Fruit fly (Drosophila melanogaster) whole organism, pupa: ENCODE measurements around the gene dome.

Experiments used
- CG12605 ChIP-seq: fragments of 200-800 bp; sonication (Bioruptor generic); IDR thresholded peaks from 2 replicates; pipeline ENCODE4 v1.3.6; 2022; ENCODE audit warnings: missing biosample characterization, missing genetic modification characterization
- CG14655 ChIP-seq: fragments of 200-800 bp; sonication (Bioruptor generic); optimal IDR thresholded peaks from 3 replicates; lab custom pipeline; 2017; ENCODE audit warnings: mild to moderate bottlenecking, missing biosample characterization, missing genetic modification reagents, missing genetic modification characterization
- CG17806 ChIP-seq: fragments of 200-800 bp; sonication (Bioruptor generic); optimal IDR thresholded peaks from 2 replicates; lab custom pipeline; 2018; ENCODE audit warnings: missing biosample characterization, mild to moderate bottlenecking, missing genetic modification characterization, moderate library complexity
- D1 ChIP-seq: fragments of 200-800 bp; sonication (Bioruptor generic); optimal IDR thresholded peaks from 2 replicates; lab custom pipeline; 2018; ENCODE audit warnings: missing biosample characterization, mild to moderate bottlenecking, missing genetic modification characterization, moderate library complexity
- rn ChIP-seq: fragments of 200-800 bp; sonication (Bioruptor generic); IDR thresholded peaks from 2 replicates; pipeline ENCODE4 v1.3.6; 2022; ENCODE audit warnings: missing biosample characterization, missing genetic modification characterization

- TF ChIP-seq CG14655 (GFP tag; lab: Kevin White, UChicago) (no peak), CG12605 (GFP tag; lab: Robert Waterston, UW) (no peak), CG17806 (no peak), rn (GFP tag; lab: Robert Waterston, UW) (no peak), D1 (tag; lab: Kevin White, UChicago) (no peak)
Measured at dm6 chrX:19697255-19697877, 14.0 kb upstream of the dome start.
